Fruit fly (Drosophila melanogaster) whole organism, embryonic: ENCODE data around the gene Nepl13.
A peak's percentile ranks its signal among the peaks of the same experiment; 100 is the strongest.

Experiments used
- Bgb ChIP-seq: fragments of 200-800 bp; sonication (Bioruptor generic); IDR thresholded peaks from 2 replicates; pipeline ENCODE4 v1.3.6; 2022; ENCODE audit warnings: missing biosample characterization, missing genetic modification characterization; ENCODE audit not compliant: partially characterized antibody
- CG10267 ChIP-seq: fragments of 200-800 bp; sonication (Bioruptor generic); optimal IDR thresholded peaks from 2 replicates; lab custom pipeline; 2018; ENCODE audit warnings: missing biosample characterization, mild to moderate bottlenecking, missing genetic modification characterization, moderate library complexity
- CG10462 ChIP-seq: fragments of 200-800 bp; sonication (Bioruptor generic); optimal IDR thresholded peaks from 2 replicates; lab custom pipeline; 2016; ENCODE audit warnings: missing biosample characterization, missing genetic modification characterization
- CG12219 ChIP-seq: fragments of 200-800 bp; sonication (Bioruptor generic); optimal IDR thresholded peaks from 3 replicates; lab custom pipeline; 2018; ENCODE audit warnings: missing biosample characterization, mild to moderate bottlenecking, missing genetic modification characterization
- CG12236 ChIP-seq: fragments of 200-800 bp; sonication (Bioruptor generic); optimal IDR thresholded peaks from 2 replicates; lab custom pipeline; 2016; ENCODE audit warnings: missing biosample characterization, missing genetic modification characterization
- CG12769 ChIP-seq: fragments of 200-800 bp; sonication (Bioruptor generic); optimal IDR thresholded peaks from 2 replicates; lab custom pipeline; 2019; ENCODE audit warnings: missing biosample characterization, mild to moderate bottlenecking, missing genetic modification characterization, moderate library complexity
- CG14667 ChIP-seq: fragments of 200-800 bp; sonication (Bioruptor generic); IDR thresholded peaks from 2 replicates; pipeline ENCODE4 v1.3.6; 2022; ENCODE audit warnings: missing biosample characterization, missing genetic modification characterization
- CG14710 ChIP-seq: fragments of 200-800 bp; sonication (Bioruptor generic); optimal IDR thresholded peaks from 3 replicates; lab custom pipeline; 2019; ENCODE audit warnings: missing biosample characterization, mild to moderate bottlenecking, missing genetic modification characterization, moderate library complexity
- CG17361 ChIP-seq: fragments of 200-800 bp; sonication (Bioruptor generic); IDR thresholded peaks from 3 replicates; pipeline ENCODE4 v1.3.6; 2022; ENCODE audit warnings: missing biosample characterization, missing genetic modification characterization
- CG17802 ChIP-seq: fragments of 200-800 bp; sonication (Bioruptor generic); optimal IDR thresholded peaks from 2 replicates; lab custom pipeline; 2018; ENCODE audit warnings: missing biosample characterization, mild to moderate bottlenecking, missing genetic modification characterization, moderate library complexity
- CG18011 ChIP-seq: fragments of 200-800 bp; sonication (Bioruptor generic); optimal IDR thresholded peaks from 2 replicates; lab custom pipeline; 2017; ENCODE audit warnings: missing biosample characterization, missing genetic modification characterization, mild to moderate bottlenecking, moderate library complexity, missing genotype
- CG32532 ChIP-seq: fragments of 200-800 bp; sonication (Bioruptor generic); IDR thresholded peaks from 2 replicates; pipeline ENCODE4 v1.3.6; 2022; ENCODE audit warnings: missing biosample characterization, missing genetic modification characterization
- CG3838 ChIP-seq: fragments of 200-800 bp; sonication (Bioruptor generic); optimal IDR thresholded peaks from 3 replicates; lab custom pipeline; 2016; ENCODE audit warnings: missing biosample characterization, missing genetic modification characterization
- CG4360 ChIP-seq: fragments of 200-800 bp; sonication (Bioruptor generic); IDR thresholded peaks from 2 replicates; pipeline ENCODE4 v1.3.6; 2022; ENCODE audit warnings: missing biosample characterization, missing genetic modification characterization
- CG4854 ChIP-seq: fragments of 200-800 bp; sonication (Bioruptor generic); optimal IDR thresholded peaks from 2 replicates; lab custom pipeline; 2016; ENCODE audit warnings: missing biosample characterization, missing genetic modification characterization, inconsistent platforms
- CG5245 ChIP-seq: fragments of 200-800 bp; sonication (Bioruptor generic); optimal IDR thresholded peaks from 3 replicates; lab custom pipeline; 2016; ENCODE audit warnings: missing biosample characterization, missing genetic modification characterization
- CG6813 ChIP-seq: fragments of 200-800 bp; sonication (Bioruptor generic); optimal IDR thresholded peaks from 2 replicates; lab custom pipeline; 2017; ENCODE audit warnings: missing biosample characterization, missing genetic modification characterization, mild to moderate bottlenecking, moderate library complexity, missing genetic modification reagents
- CG9797 ChIP-seq: fragments of 200-800 bp; sonication (Bioruptor generic); optimal IDR thresholded peaks from 3 replicates; lab custom pipeline; 2018; ENCODE audit warnings: missing biosample characterization, mild to moderate bottlenecking, missing genetic modification characterization
- CoRest ChIP-seq: fragments of 200-800 bp; sonication (Bioruptor generic); optimal IDR thresholded peaks from 3 replicates; lab custom pipeline; 2018; ENCODE audit warnings: missing biosample characterization, mild to moderate bottlenecking, missing genetic modification characterization, moderate library complexity
- D ChIP-seq, 2 experiments: fragments of 200-800 bp in 1 of 2; fragments of >200 bp in 1 of 2; sonication (Bioruptor generic) in 1 of 2; optimal IDR thresholded peaks; 2 replicates in 1 of 2; 3 replicates in 1 of 2; lab custom pipeline; 2017; ENCODE audit warnings: mild to moderate bottlenecking in 1 of 2, missing biosample characterization in 1 of 2, missing genetic modification characterization in 1 of 2, missing genetic modification reagents in 1 of 2
- Deaf1 ChIP-seq: fragments of 200-800 bp; optimal IDR thresholded peaks from 3 replicates; lab custom pipeline; 2019; ENCODE audit warnings: missing biosample characterization, mild to moderate bottlenecking, missing genetic modification characterization, moderate library complexity
- Fer2 ChIP-seq: fragments of 200-800 bp; sonication (Bioruptor generic); optimal IDR thresholded peaks from 2 replicates; lab custom pipeline; 2018; ENCODE audit warnings: missing biosample characterization, mild to moderate bottlenecking, missing genetic modification characterization, moderate library complexity
- Gsc ChIP-seq: fragments of 200-800 bp; sonication (Bioruptor generic); IDR thresholded peaks from 2 replicates; pipeline ENCODE4 v1.3.6; 2022; ENCODE audit warnings: missing biosample characterization, missing genetic modification characterization
- HLHmδ ChIP-seq: fragments of 200-800 bp; sonication (Bioruptor generic); optimal IDR thresholded peaks from 2 replicates; lab custom pipeline; 2018; ENCODE audit warnings: missing biosample characterization, mild to moderate bottlenecking, missing genetic modification characterization, moderate library complexity
- Hmr ChIP-seq: fragments of 200-800 bp; sonication (Bioruptor generic); optimal IDR thresholded peaks from 3 replicates; lab custom pipeline; 2017; ENCODE audit warnings: mild to moderate bottlenecking, missing biosample characterization, missing genetic modification reagents, missing genetic modification characterization
- Hr39 ChIP-seq: fragments of >200 bp; optimal IDR thresholded peaks from 2 replicates; lab custom pipeline; 2017
- Hr78 ChIP-seq, 2 experiments: fragments of 200-800 bp in 1 of 2; fragments of >200 bp in 1 of 2; sonication (Bioruptor generic) in 1 of 2; optimal IDR thresholded peaks; 2 replicates each; lab custom pipeline; 2017 to 2019; ENCODE audit warnings: missing biosample characterization in 2 of 2, missing genetic modification characterization in 2 of 2, mild to moderate bottlenecking in 1 of 2, moderate library complexity in 1 of 2
- Lhr ChIP-seq: fragments of 200-800 bp; sonication (Bioruptor generic); optimal IDR thresholded peaks from 3 replicates; lab custom pipeline; 2017; ENCODE audit warnings: mild to moderate bottlenecking, missing biosample characterization, missing genetic modification reagents, missing genetic modification characterization
- MESR4 ChIP-seq: fragments of 200-800 bp; sonication (Bioruptor generic); optimal IDR thresholded peaks from 2 replicates; lab custom pipeline; 2018; ENCODE audit warnings: missing biosample characterization, mild to moderate bottlenecking, missing genetic modification characterization, moderate library complexity
- MTF-1 ChIP-seq: fragments of 200-800 bp; sonication (Bioruptor generic); optimal IDR thresholded peaks from 2 replicates; lab custom pipeline; 2018; ENCODE audit warnings: missing biosample characterization, mild to moderate bottlenecking, missing genetic modification characterization, borderline replicate concordance
- Max ChIP-seq: fragments of 200-800 bp; sonication (Bioruptor generic); optimal IDR thresholded peaks from 2 replicates; lab custom pipeline; 2016; ENCODE audit warnings: missing biosample characterization, mild to moderate bottlenecking, missing genetic modification characterization
- Neu2 ChIP-seq: fragments of 200-800 bp; sonication (Bioruptor generic); optimal IDR thresholded peaks from 3 replicates; lab custom pipeline; 2016; ENCODE audit warnings: missing biosample characterization, missing genetic modification characterization, borderline replicate concordance
- Nf-YC ChIP-seq: fragments of 200-800 bp; optimal IDR thresholded peaks from 3 replicates; lab custom pipeline; 2019; ENCODE audit warnings: missing biosample characterization, mild to moderate bottlenecking, missing genetic modification characterization, moderate library complexity
- Rx ChIP-seq: fragments of 200-800 bp; sonication (Bioruptor generic); IDR thresholded peaks from 2 replicates; pipeline ENCODE4 v1.3.6; 2022; ENCODE audit warnings: missing biosample characterization, missing genetic modification characterization
- Side ChIP-seq: fragments of 200-800 bp; sonication (Bioruptor generic); optimal IDR thresholded peaks from 2 replicates; lab custom pipeline; 2016; ENCODE audit warnings: missing biosample characterization, missing genetic modification characterization
- bbx ChIP-seq: fragments of 200-800 bp; sonication (Bioruptor generic); IDR thresholded peaks from 2 replicates; pipeline ENCODE4 v1.3.6; 2022; ENCODE audit warnings: missing biosample characterization, missing genetic modification characterization; ENCODE audit not compliant: partially characterized antibody
- cato ChIP-seq: fragments of 200-800 bp; sonication (Bioruptor generic); optimal IDR thresholded peaks from 2 replicates; lab custom pipeline; 2016; ENCODE audit warnings: missing biosample characterization, missing genetic modification characterization, borderline replicate concordance
- dmrt11E ChIP-seq: fragments of 200-800 bp; sonication (Bioruptor generic); optimal IDR thresholded peaks from 3 replicates; lab custom pipeline; 2018; ENCODE audit warnings: missing biosample characterization, mild to moderate bottlenecking, missing genetic modification characterization, moderate library complexity
- dmrt99B ChIP-seq: fragments of 200-800 bp; sonication (Bioruptor generic); optimal IDR thresholded peaks from 2 replicates; lab custom pipeline; 2018; ENCODE audit warnings: missing biosample characterization, mild to moderate bottlenecking, missing genetic modification characterization, moderate library complexity
- emc ChIP-seq: fragments of 200-800 bp; sonication (Bioruptor generic); optimal IDR thresholded peaks from 2 replicates; lab custom pipeline; 2016; ENCODE audit warnings: missing biosample characterization, missing genetic modification characterization
- gsb ChIP-seq: fragments of 200-800 bp; sonication (Bioruptor generic); IDR thresholded peaks from 2 replicates; pipeline ENCODE4 v1.3.6; 2022; ENCODE audit warnings: missing biosample characterization, missing genetic modification characterization
- ham ChIP-seq: fragments of 200-800 bp; sonication (Bioruptor generic); IDR thresholded peaks from 2 replicates; pipeline ENCODE4 v1.3.6; 2022; ENCODE audit warnings: missing biosample characterization, missing genetic modification characterization
- lilli ChIP-seq: fragments of 200-800 bp; sonication (Bioruptor generic); optimal IDR thresholded peaks from 3 replicates; lab custom pipeline; 2016; ENCODE audit warnings: missing biosample characterization, missing genetic modification characterization
- lmd ChIP-seq: fragments of 200-800 bp; sonication (Bioruptor generic); IDR thresholded peaks from 2 replicates; pipeline ENCODE4 v1.3.6; 2022; ENCODE audit warnings: missing biosample characterization, missing genetic modification characterization
- maf-S ChIP-seq: fragments of 200-800 bp; sonication (Bioruptor generic); optimal IDR thresholded peaks from 2 replicates; lab custom pipeline; 2016; ENCODE audit warnings: missing biosample characterization, missing genetic modification characterization
- mirr ChIP-seq: fragments of 200-800 bp; sonication (Bioruptor generic); optimal IDR thresholded peaks from 3 replicates; lab custom pipeline; 2018; ENCODE audit warnings: missing biosample characterization, mild to moderate bottlenecking, missing genetic modification characterization
- nmo ChIP-seq: fragments of 200-800 bp; sonication (Bioruptor generic); optimal IDR thresholded peaks from 2 replicates; lab custom pipeline; 2018; ENCODE audit warnings: missing biosample characterization, mild to moderate bottlenecking, missing genetic modification characterization, moderate library complexity
- pita ChIP-seq: fragments of 200-800 bp; sonication (Bioruptor generic); optimal IDR thresholded peaks from 2 replicates; lab custom pipeline; 2017; ENCODE audit warnings: missing biosample characterization, mild to moderate bottlenecking, missing genetic modification characterization
- usp ChIP-seq: fragments of >200 bp; optimal IDR thresholded peaks from 2 replicates; lab custom pipeline; 2017; ENCODE audit warnings: missing biosample characterization, missing genetic modification characterization

The Nepl13 gene

dm6 chr3R:22750534-22750947 lies 10.3 kb downstream of the Nepl13 start, which contains the start of the genes rumi, CG7029 and Usp12-46 (continued):
- TF ChIP-seq dmrt99B (tag; lab: Kevin White, UChicago): no peak
- peak; percentile 87 for TF ChIP-seq dmrt11E (tag; lab: Kevin White, UChicago)
- peak; percentile 61 for TF ChIP-seq CG17802 (tag; lab: Kevin White, UChicago)
- peak; percentile 87 for TF ChIP-seq CoRest (tag; lab: Kevin White, UChicago)
- peak; percentile 80 for TF ChIP-seq Rx (GFP tag; lab: Robert Waterston, UW)
- TF ChIP-seq CG32532: peak; percentile 89
- TF ChIP-seq Hr39 (lab: Kevin White, UChicago): no peak
- peak; percentile 80 for TF ChIP-seq Max (GFP tag; lab: Kevin White, UChicago)
- TF ChIP-seq CG5245 (GFP tag; lab: Kevin White, UChicago): peak; percentile 71
- peak; percentile 72 for TF ChIP-seq Bgb (GFP tag; lab: Robert Waterston, UW)
- peak; percentile 55 for TF ChIP-seq Gsc (GFP tag; lab: Robert Waterston, UW)
- peak; percentile 51 for TF ChIP-seq CG6813 (GFP tag; lab: Kevin White, UChicago)
- TF ChIP-seq CG12236 (GFP tag; lab: Kevin White, UChicago): peak; percentile 77
- peak; percentile 74 for TF ChIP-seq Nf-YC (tag; lab: Kevin White, UChicago)
- TF ChIP-seq lilli (GFP tag; lab: Kevin White, UChicago): peak; percentile 95
- TF ChIP-seq mirr (GFP tag; lab: Kevin White, UChicago): peak; percentile 69
- peak; percentile 76 for TF ChIP-seq Lhr (GFP tag; lab: Kevin White, UChicago)
- TF ChIP-seq Hmr (GFP tag; lab: Kevin White, UChicago): peak; percentile 83
- TF ChIP-seq CG14667 (GFP tag; lab: Robert Waterston, UW): peak; percentile 59; the same call in 1 of the 2 replicates
- peak; percentile 67 for TF ChIP-seq bbx (GFP tag; lab: Robert Waterston, UW)
- peak; percentile 67 for TF ChIP-seq CG3838
- peak; percentile 76 for TF ChIP-seq emc (GFP tag; lab: Kevin White, UChicago)
- TF ChIP-seq usp (GFP tag; lab: Kevin White, UChicago): no peak
- TF ChIP-seq CG9797 (GFP tag; lab: Kevin White, UChicago): peak; percentile 41
- peak; percentile 79 for TF ChIP-seq CG12219 (GFP tag; lab: Kevin White, UChicago)
- TF ChIP-seq CG10267 (tag; lab: Kevin White, UChicago): peak; percentile 80
- TF ChIP-seq CG4854 (GFP tag; lab: Kevin White, UChicago): peak; percentile 84
- TF ChIP-seq cato (GFP tag; lab: Kevin White, UChicago): peak; percentile 69
- TF ChIP-seq Neu2 (GFP tag; lab: Kevin White, UChicago): peak; percentile 79
- peak; percentile 67 for TF ChIP-seq CG18011 (GFP tag; lab: Kevin White, UChicago)
- peak; percentile 69; the same call in 1 of the 2 replicates for TF ChIP-seq ham (GFP tag; lab: Robert Waterston, UW)
- peak; percentile 80 for TF ChIP-seq CG17361
- TF ChIP-seq pita (GFP tag; lab: Kevin White, UChicago): no peak
- peak; percentile 84 for TF ChIP-seq lmd (GFP tag; lab: Robert Waterston, UW)
- peak; percentile 46; the same call in 1 of the 2 replicates for TF ChIP-seq gsb
- peak; percentile 46 for TF ChIP-seq MTF-1
- peak; percentile 100 for TF ChIP-seq CG14710 (tag; lab: Kevin White, UChicago)
- TF ChIP-seq Hr78 (GFP tag; optimal IDR thresholded peaks at IDR 0.05; lab: Kevin White, UChicago): no peak
- no peak for TF ChIP-seq Deaf1 (tag; lab: Kevin White, UChicago)
- peak; percentile 93 for TF ChIP-seq nmo
- peak; percentile 91 for TF ChIP-seq Side
- no peak for TF ChIP-seq MESR4
- no peak for TF ChIP-seq D (optimal IDR thresholded peaks at IDR 0.05; lab: Kevin White, UChicago)
- peak; percentile 69 for TF ChIP-seq D (GFP tag; optimal IDR thresholded peaks at IDR 0.05; lab: Kevin White, UChicago)
- TF ChIP-seq maf-S (GFP tag; lab: Kevin White, UChicago): peak; percentile 90
- TF ChIP-seq CG10462 (GFP tag; lab: Kevin White, UChicago): peak; percentile 73
- TF ChIP-seq CG4360 (GFP tag; lab: Robert Waterston, UW): peak; percentile 42; the same call in 1 of the 2 replicates
- TF ChIP-seq HLHmδ (GFP tag; lab: Kevin White, UChicago): peak; percentile 33
- TF ChIP-seq CG12769: no peak
- TF ChIP-seq Fer2 (tag; lab: Kevin White, UChicago): peak; percentile 66
